Worm (Caenorhabditis elegans) whole organism, midembryonic: Measurements from ENCODE around the gene Y97E10AR.2.

Source experiments
- cog-1 ChIP-seq: sonication (generic microtip); optimal IDR thresholded peaks from 2 replicates; lab custom pipeline; 2016; ENCODE audit warnings: missing genetic modification characterization, missing compliant biosample characterization
- med-1 ChIP-seq: sonication (generic microtip); optimal IDR thresholded peaks from 2 replicates; lab custom pipeline; 2017; ENCODE audit warnings: missing genetic modification characterization, mild to moderate bottlenecking, missing compliant biosample characterization, antibody characterized with exemption, missing genetic modification reagents; ENCODE audit not compliant: insufficient read depth

DNA sequence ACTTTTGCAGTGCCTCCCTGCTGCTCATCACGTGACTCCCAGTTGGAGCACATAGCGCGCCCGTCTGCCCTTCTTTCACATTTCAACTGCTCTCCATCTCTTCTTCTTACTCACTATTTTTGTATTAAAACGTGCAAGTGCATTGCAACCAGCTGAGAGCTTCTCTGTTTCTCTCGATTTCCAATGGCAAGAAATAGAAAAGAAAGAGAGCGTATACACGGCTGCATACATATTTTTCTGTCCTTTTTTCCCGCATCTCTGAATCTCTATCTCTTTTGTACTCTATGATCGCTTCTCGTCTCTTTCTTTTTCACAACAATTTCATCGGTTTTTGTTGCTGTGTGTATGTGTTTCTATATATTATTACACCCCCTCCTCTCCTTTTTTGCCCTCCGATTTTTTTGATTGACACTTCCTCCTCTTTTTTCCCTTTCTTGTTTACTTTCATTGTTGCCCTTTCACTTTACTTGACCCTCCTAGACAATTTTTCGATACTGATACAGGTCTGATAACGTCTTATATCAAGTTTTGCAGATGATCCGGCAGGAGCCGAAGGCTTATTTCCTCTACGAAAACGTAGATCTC lies 5.0 kb downstream of the Y97E10AR.2 start, which contains the start of gene Y97E10AR.1:
- TF ChIP-seq cog-1 (tag; lab: Kevin White, UChicago) (peak; percentile 72), med-1 (no peak)
